Worm (Caenorhabditis elegans) whole organism, midembryonic: Measurements from ENCODE around the gene srh-75.

Experiments
- T22C8.4 ChIP-seq: fragments of 200-800 bp; sonication (Bioruptor generic); IDR thresholded peaks from 2 replicates; pipeline ENCODE4 v1.3.6; 2022; ENCODE audit warnings: missing genetic modification characterization, missing compliant biosample characterization
- cog-1 ChIP-seq: sonication (generic microtip); optimal IDR thresholded peaks from 2 replicates; lab custom pipeline; 2016; ENCODE audit warnings: missing genetic modification characterization, missing compliant biosample characterization
- flt-1 ChIP-seq: fragments of 200-800 bp; sonication (Bioruptor generic); IDR thresholded peaks from 2 replicates; pipeline ENCODE4 v1.3.6; 2022; ENCODE audit warnings: missing genetic modification characterization, missing compliant biosample characterization
- klf-2 ChIP-seq: fragments of 200-800 bp; sonication (Bioruptor generic); conservative IDR thresholded peaks from 2 replicates; pipeline ENCODE4 v1.3.6; 2022; ENCODE audit warnings: missing genetic modification reagents, missing genetic modification characterization, missing compliant biosample characterization
- med-1 ChIP-seq: sonication (generic microtip); optimal IDR thresholded peaks from 2 replicates; lab custom pipeline; 2017; ENCODE audit warnings: missing genetic modification characterization, mild to moderate bottlenecking, missing compliant biosample characterization, antibody characterized with exemption, missing genetic modification reagents; ENCODE audit not compliant: insufficient read depth
- ref-1 ChIP-seq: fragments of 200-800 bp; sonication (Bioruptor generic); conservative IDR thresholded peaks from 2 replicates; pipeline ENCODE4 v1.3.6; 2022; ENCODE audit warnings: missing genetic modification reagents, missing genetic modification characterization, missing compliant biosample characterization
- tab-1 ChIP-seq: fragments of 200-800 bp; sonication (Bioruptor generic); IDR thresholded peaks from 2 replicates; pipeline ENCODE4 v1.3.6; 2022; ENCODE audit warnings: missing genetic modification characterization, missing compliant biosample characterization
- ztf-29 ChIP-seq: fragments of 200-800 bp; sonication (Bioruptor generic); IDR thresholded peaks from 2 replicates; pipeline ENCODE4 v1.3.6; 2022; ENCODE audit warnings: missing genetic modification reagents, missing genetic modification characterization, missing compliant biosample characterization

- no peak for TF ChIP-seq ref-1 (GFP tag; lab: Robert Waterston, UW)
- TF ChIP-seq tab-1 (GFP tag; lab: Robert Waterston, UW), result no peak
- TF ChIP-seq flt-1 (GFP tag; lab: Robert Waterston, UW), result no peak
- no peak for TF ChIP-seq T22C8.4 (GFP tag; lab: Robert Waterston, UW)
- TF ChIP-seq ztf-29, result no peak
- TF ChIP-seq klf-2, result no peak
- TF ChIP-seq med-1 (GFP tag; lab: Kevin White, UChicago), result no peak
- TF ChIP-seq cog-1, result no peak
These were observed 44.5 kb downstream of the srh-75 start, which contains the start of gene C13G3.1 for ce11 chrV:11012419-11012818.
